Worm (Caenorhabditis elegans) whole organism, young adult: ENCODE results near the gene gpch-1.

ENCODE experiments used
- B0019.2 ChIP-seq: fragments of 200-800 bp; sonication (Bioruptor generic); conservative IDR thresholded peaks from 2 replicates; pipeline ENCODE4 v1.3.6; 2022; ENCODE audit warnings: missing genetic modification reagents, missing genetic modification characterization, missing compliant biosample characterization
- B0035.1 ChIP-seq: sonication (generic microtip); optimal IDR thresholded peaks from 2 replicates; lab custom pipeline; 2016; ENCODE audit warnings: missing genetic modification characterization, mild to moderate bottlenecking, missing compliant biosample characterization, missing genotype, missing genetic modification reagents
- B0261.1 ChIP-seq: sonication (generic microtip); optimal IDR thresholded peaks from 2 replicates; lab custom pipeline; 2016; ENCODE audit warnings: mild to moderate bottlenecking, missing genetic modification characterization, moderate library complexity, missing compliant biosample characterization
- C06A6.2 ChIP-seq: fragments of 200-800 bp; sonication (Bioruptor generic); conservative IDR thresholded peaks from 2 replicates; pipeline ENCODE4 v1.3.6; 2022; ENCODE audit warnings: missing genetic modification characterization, missing compliant biosample characterization
- D2030.7 ChIP-seq: fragments of 200-800 bp; sonication (Bioruptor generic); IDR thresholded peaks from 2 replicates; pipeline ENCODE4 v1.3.6; 2022; ENCODE audit warnings: missing genetic modification reagents, missing genetic modification characterization, missing compliant biosample characterization
- F33H1.4 ChIP-seq: fragments of 200-800 bp; sonication (Bioruptor generic); IDR thresholded peaks from 2 replicates; pipeline ENCODE4 v1.3.6; 2022; ENCODE audit warnings: missing genetic modification reagents, missing genetic modification characterization, missing compliant biosample characterization
- F39B2.1 ChIP-seq: fragments of 200-800 bp; sonication (Bioruptor generic); IDR thresholded peaks from 2 replicates; pipeline ENCODE4 v1.3.6; 2022; ENCODE audit warnings: missing genetic modification reagents, missing genetic modification characterization, missing compliant biosample characterization
- F55B11.4 ChIP-seq: sonication (generic microtip); optimal IDR thresholded peaks from 2 replicates; lab custom pipeline; 2016; ENCODE audit warnings: missing compliant biosample characterization, missing genetic modification characterization, borderline replicate concordance; ENCODE audit not compliant: insufficient read depth
- F57C9.4 ChIP-seq: sonication (generic microtip); optimal IDR thresholded peaks from 2 replicates; lab custom pipeline; 2017; ENCODE audit warnings: mild to moderate bottlenecking, missing genetic modification characterization, missing compliant biosample characterization
- Y53F4B.3 ChIP-seq: fragments of 200-800 bp; sonication (Bioruptor generic); IDR thresholded peaks from 2 replicates; pipeline ENCODE4 v1.3.6; 2022; ENCODE audit warnings: missing genetic modification reagents, missing genetic modification characterization, missing compliant biosample characterization
- ZK185.1 ChIP-seq: sonication (generic microtip); optimal IDR thresholded peaks from 2 replicates; lab custom pipeline; 2016; ENCODE audit warnings: mild to moderate bottlenecking, missing genetic modification characterization, missing compliant biosample characterization; ENCODE audit not compliant: poor library complexity, severe bottlenecking
- akir-1 ChIP-seq: fragments of 200-800 bp; sonication (Bioruptor generic); optimal IDR thresholded peaks from 2 replicates; lab custom pipeline; 2018; ENCODE audit warnings: mild to moderate bottlenecking, missing genetic modification characterization, moderate library complexity, missing compliant biosample characterization
- bed-1 ChIP-seq: fragments of 200-800 bp; sonication (Bioruptor generic); IDR thresholded peaks from 2 replicates; pipeline ENCODE4 v1.3.6; 2022; ENCODE audit warnings: missing genetic modification reagents, missing genetic modification characterization, missing compliant biosample characterization
- bed-2 ChIP-seq: fragments of 200-800 bp; sonication (Bioruptor generic); IDR thresholded peaks from 2 replicates; pipeline ENCODE4 v1.3.6; 2022; ENCODE audit warnings: missing genetic modification reagents, missing genetic modification characterization, missing compliant biosample characterization
- ceh-58 ChIP-seq: fragments of 200-800 bp; sonication (Bioruptor generic); IDR thresholded peaks from 2 replicates; pipeline ENCODE4 v1.3.6; 2022; ENCODE audit warnings: missing genetic modification characterization, missing compliant biosample characterization
- die-1 ChIP-seq: sonication (generic microtip); optimal IDR thresholded peaks from 2 replicates; lab custom pipeline; 2016; ENCODE audit warnings: missing genotype, mild to moderate bottlenecking, missing genetic modification characterization, missing compliant biosample characterization
- dox-1 ChIP-seq: fragments of 200-800 bp; sonication (Bioruptor generic); IDR thresholded peaks from 2 replicates; pipeline ENCODE4 v1.3.6; 2022; ENCODE audit warnings: missing genetic modification reagents, missing genetic modification characterization, missing compliant biosample characterization
- egl-44 ChIP-seq: fragments of 200-800 bp; sonication (Bioruptor generic); IDR thresholded peaks from 2 replicates; pipeline ENCODE4 v1.3.6; 2022; ENCODE audit warnings: missing genetic modification reagents, missing genetic modification characterization, missing compliant biosample characterization
- ekl-4 ChIP-seq: fragments of 200-800 bp; sonication (Bioruptor generic); IDR thresholded peaks from 2 replicates; pipeline ENCODE4 v1.3.6; 2022; ENCODE audit warnings: missing genetic modification reagents, missing genetic modification characterization, missing compliant biosample characterization
- him-1 ChIP-seq: sonication (generic microtip); optimal IDR thresholded peaks from 2 replicates; lab custom pipeline; 2016; ENCODE audit warnings: missing genotype, missing genetic modification reagents, missing genetic modification characterization, missing compliant biosample characterization
- hlh-12 ChIP-seq: sonication (generic microtip); optimal IDR thresholded peaks from 2 replicates; lab custom pipeline; 2016; ENCODE audit warnings: missing genetic modification characterization, missing compliant biosample characterization
- let-526 ChIP-seq: fragments of 200-800 bp; sonication (Bioruptor generic); IDR thresholded peaks from 2 replicates; pipeline ENCODE4 v1.3.6; 2022; ENCODE audit warnings: missing genetic modification reagents, missing genetic modification characterization, missing compliant biosample characterization
- let-607 ChIP-seq, 2 experiments: fragments of 200-800 bp in 1 of 2; sonication (Bioruptor generic) in 1 of 2; sonication (generic microtip) in 1 of 2; optimal IDR thresholded peaks; 2 replicates each; lab custom pipeline; 2016 to 2018; ENCODE audit warnings: mild to moderate bottlenecking in 2 of 2, missing compliant biosample characterization in 2 of 2, missing genetic modification characterization in 2 of 2, moderate library complexity in 2 of 2, missing genotype in 1 of 2
- lin-26 ChIP-seq: fragments of 200-800 bp; sonication (Bioruptor generic); IDR thresholded peaks from 2 replicates; pipeline ENCODE4 v1.3.6; 2022; ENCODE audit warnings: missing genetic modification reagents, missing genetic modification characterization, missing compliant biosample characterization
- lin-54 ChIP-seq: fragments of 200-800 bp; sonication (Bioruptor generic); optimal IDR thresholded peaks from 2 replicates; lab custom pipeline; 2018; ENCODE audit warnings: mild to moderate bottlenecking, missing genetic modification characterization, missing compliant biosample characterization
- lir-1 ChIP-seq: fragments of 200-800 bp; sonication (Bioruptor generic); conservative IDR thresholded peaks from 2 replicates; pipeline ENCODE4 v1.3.6; 2022; ENCODE audit warnings: missing genetic modification reagents, missing genetic modification characterization, missing compliant biosample characterization
- lsl-1 ChIP-seq: fragments of 200-800 bp; sonication (Bioruptor generic); optimal IDR thresholded peaks from 2 replicates; lab custom pipeline; 2018; ENCODE audit warnings: mild to moderate bottlenecking, missing genetic modification characterization, moderate library complexity, missing compliant biosample characterization
- madf-10 ChIP-seq: sonication (generic microtip); optimal IDR thresholded peaks from 2 replicates; lab custom pipeline; 2016; ENCODE audit warnings: mild to moderate bottlenecking, missing genetic modification characterization, missing compliant biosample characterization
- madf-6 ChIP-seq: fragments of 200-800 bp; sonication (Bioruptor generic); IDR thresholded peaks from 2 replicates; pipeline ENCODE4 v1.3.6; 2022; ENCODE audit warnings: missing genetic modification reagents, missing genetic modification characterization, missing compliant biosample characterization
- nfya-1 ChIP-seq: sonication (generic microtip); optimal IDR thresholded peaks from 2 replicates; lab custom pipeline; 2017; ENCODE audit warnings: antibody characterized with exemption, missing compliant biosample characterization, missing genetic modification characterization, borderline replicate concordance; ENCODE audit not compliant: insufficient read depth
- nhr-80 ChIP-seq: sonication (generic microtip); optimal IDR thresholded peaks from 2 replicates; lab custom pipeline; 2016; ENCODE audit warnings: missing genetic modification characterization, missing compliant biosample characterization
- nhr-90 ChIP-seq: sonication (generic microtip); optimal IDR thresholded peaks from 2 replicates; lab custom pipeline; 2016; ENCODE audit warnings: missing genotype, mild to moderate bottlenecking, missing genetic modification characterization, missing compliant biosample characterization
- repo-1 ChIP-seq: sonication (generic microtip); optimal IDR thresholded peaks from 2 replicates; lab custom pipeline; 2017; ENCODE audit warnings: mild to moderate bottlenecking, missing genetic modification characterization, missing compliant biosample characterization
- sdz-38 ChIP-seq: sonication (generic microtip); optimal IDR thresholded peaks from 2 replicates; lab custom pipeline; 2016; ENCODE audit warnings: missing genotype, missing genetic modification characterization, missing compliant biosample characterization
- tlf-1 ChIP-seq: fragments of 200-800 bp; sonication (Bioruptor generic); optimal IDR thresholded peaks from 2 replicates; lab custom pipeline; 2018; ENCODE audit warnings: mild to moderate bottlenecking, missing genetic modification characterization, missing compliant biosample characterization
- unc-130 ChIP-seq: sonication (generic microtip); optimal IDR thresholded peaks from 2 replicates; lab custom pipeline; 2016; ENCODE audit warnings: missing genetic modification reagents, missing genetic modification characterization, missing compliant biosample characterization
- xnd-1 ChIP-seq: sonication (generic microtip); optimal IDR thresholded peaks from 2 replicates; lab custom pipeline; 2016; ENCODE audit warnings: missing genotype, missing genetic modification reagents, missing genetic modification characterization, missing compliant biosample characterization
- zim-3 ChIP-seq: sonication (generic microtip); optimal IDR thresholded peaks from 2 replicates; lab custom pipeline; 2017; ENCODE audit warnings: mild to moderate bottlenecking, missing genetic modification characterization, moderate library complexity, missing compliant biosample characterization
- ztf-18 ChIP-seq: sonication (generic microtip); optimal IDR thresholded peaks from 2 replicates; lab custom pipeline; 2016; ENCODE audit warnings: missing genotype, mild to moderate bottlenecking, missing genetic modification characterization, missing compliant biosample characterization
- ztf-22 ChIP-seq: fragments of 200-800 bp; sonication (Bioruptor generic); optimal IDR thresholded peaks from 2 replicates; lab custom pipeline; 2018; ENCODE audit warnings: mild to moderate bottlenecking, missing genetic modification characterization, moderate library complexity, missing compliant biosample characterization
- ztf-25 ChIP-seq: fragments of 200-800 bp; sonication (Bioruptor generic); IDR thresholded peaks from 2 replicates; pipeline ENCODE4 v1.3.6; 2022; ENCODE audit warnings: missing genetic modification reagents, missing genetic modification characterization, missing compliant biosample characterization
- ztf-28 ChIP-seq: fragments of 200-800 bp; sonication (Bioruptor generic); IDR thresholded peaks from 2 replicates; pipeline ENCODE4 v1.3.6; 2022; ENCODE audit warnings: missing genetic modification reagents, missing genetic modification characterization, missing compliant biosample characterization
- ztf-3 ChIP-seq: fragments of 200-800 bp; sonication (Bioruptor generic); optimal IDR thresholded peaks from 2 replicates; lab custom pipeline; 2018; ENCODE audit warnings: mild to moderate bottlenecking, missing genetic modification characterization, missing compliant biosample characterization
- ztf-6 ChIP-seq: fragments of 200-800 bp; sonication (Bioruptor generic); IDR thresholded peaks from 2 replicates; pipeline ENCODE4 v1.3.6; 2022; ENCODE audit warnings: missing genetic modification reagents, missing genetic modification characterization, missing compliant biosample characterization

Gene gpch-1

ce11 chrIII:4408251-4408650 lies at the start of gene gpch-1:
gpch-1 (plus strand) TSS chrIII:4408551.
- TF ChIP-seq zim-3 (tag; lab: Kevin White, UChicago) (no peak), repo-1 (tag; lab: Kevin White, UChicago) (no peak), nhr-80 (no peak), akir-1 (GFP tag; lab: Kevin White, UChicago) (no peak), nfya-1 (tag; lab: Kevin White, UChicago) (no peak), ekl-4 (GFP tag; lab: Robert Waterston, UW) (no peak), bed-2 (no peak), let-607 (tag; optimal IDR thresholded peaks at IDR 0.05; lab: Kevin White, UChicago) (no peak), nhr-90 (tag; lab: Kevin White, UChicago) (no peak), lir-1 (no peak), F57C9.4 (no peak), F33H1.4 (no peak)

DNA sequence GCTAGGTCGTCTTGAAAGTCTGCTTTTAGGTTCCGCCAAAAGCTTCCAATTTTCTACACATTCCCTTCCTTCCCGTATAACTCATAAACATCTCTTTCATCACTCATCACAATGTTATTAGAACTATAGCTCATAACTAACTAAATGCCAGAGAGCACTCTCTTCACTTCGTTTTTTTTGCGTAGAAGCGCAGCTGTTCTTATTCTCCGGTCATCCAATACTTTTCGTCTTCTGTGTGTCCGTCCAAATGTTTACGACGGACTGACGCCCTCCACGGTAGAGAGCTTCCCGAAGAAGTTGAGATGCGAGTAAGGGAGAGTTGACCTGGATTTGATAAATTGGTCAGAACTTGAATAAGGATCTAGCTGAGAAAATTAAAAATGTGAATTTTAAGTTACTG lies 49.1 kb upstream of the gpch-1 start:
- TF ChIP-seq ztf-3 (GFP tag; lab: Kevin White, UChicago) (no peak), lin-54 (no peak), B0035.1 (no peak), ztf-25 (GFP tag; lab: Robert Waterston, UW) (no peak), egl-44 (no peak), lin-26 (no peak), let-526 (no peak)

- TF ChIP-seq ztf-28 (no peak), tlf-1 (GFP tag; lab: Kevin White, UChicago) (no peak), madf-10 (no peak), zim-3 (tag; lab: Kevin White, UChicago) (no peak), hlh-12 (tag; lab: Kevin White, UChicago) (no peak), nhr-90 (tag; lab: Kevin White, UChicago) (no peak), sdz-38 (no peak), F55B11.4 (tag; lab: Kevin White, UChicago) (no peak), B0261.1 (tag; lab: Kevin White, UChicago) (no peak), ztf-22 (GFP tag; lab: Kevin White, UChicago) (no peak), D2030.7 (GFP tag; lab: Robert Waterston, UW) (no peak), Y53F4B.3 (GFP tag; lab: Robert Waterston, UW) (no peak), ztf-18 (tag; lab: Kevin White, UChicago) (no peak), ceh-58 (GFP tag; lab: Robert Waterston, UW) (no peak), xnd-1 (tag; lab: Kevin White, UChicago) (no peak)
Measured at ce11 chrIII:4359900-4360299, 48.5 kb upstream of the gpch-1 start.

DNA sequence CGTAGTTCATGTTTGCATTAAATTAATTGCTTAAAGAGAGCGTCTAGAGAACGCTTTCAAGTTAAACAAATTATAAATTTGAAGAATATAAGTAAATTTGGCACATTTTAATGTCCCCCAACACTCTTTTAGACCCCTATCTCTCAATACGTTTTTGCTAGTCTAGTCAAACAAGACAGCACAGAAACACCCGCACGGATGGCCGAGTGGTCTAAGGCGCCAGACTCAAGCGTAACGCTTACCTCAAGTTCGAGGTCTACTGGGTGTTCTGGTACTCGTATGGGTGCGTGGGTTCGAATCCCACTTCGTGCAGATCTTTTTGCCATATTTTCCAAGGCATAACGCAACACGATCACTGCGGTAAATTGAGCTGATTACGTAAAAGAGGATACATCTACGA lies 46.0 kb upstream of the gpch-1 start:
- TF ChIP-seq bed-1 = no peak
- TF ChIP-seq ztf-6 (GFP tag; lab: Robert Waterston, UW) = 0 out of 2 replicates have a peak, but pooled peaks have one; percentile 29
- 0 out of 2 replicates have a peak, but pooled peaks have one; percentile 18 for TF ChIP-seq madf-6 (GFP tag; lab: Robert Waterston, UW)
- TF ChIP-seq B0019.2 (GFP tag; lab: Robert Waterston, UW) = no peak
- TF ChIP-seq him-1 = peak; percentile 73
- peak; percentile 54 for TF ChIP-seq nhr-90 (tag; lab: Kevin White, UChicago)
- peak; percentile 50; the same call in 1 of the 2 replicates for TF ChIP-seq dox-1
- TF ChIP-seq lsl-1 = peak; percentile 52
- peak; percentile 78 for TF ChIP-seq lin-26
- peak; percentile 8 for TF ChIP-seq unc-130 (GFP tag; lab: Kevin White, UChicago)
- TF ChIP-seq C06A6.2 (GFP tag; lab: Robert Waterston, UW) = no peak
- TF ChIP-seq nhr-80 = peak; percentile 4
- peak; percentile 46 for TF ChIP-seq die-1 (tag; lab: Kevin White, UChicago)
- TF ChIP-seq D2030.7 (GFP tag; lab: Robert Waterston, UW) = peak; percentile 62
- TF ChIP-seq B0261.1 (tag; lab: Kevin White, UChicago) = peak; percentile 67
- TF ChIP-seq F39B2.1 (GFP tag; lab: Robert Waterston, UW) = no peak
- TF ChIP-seq ztf-18 (tag; lab: Kevin White, UChicago) = peak; percentile 22
- TF ChIP-seq akir-1 (GFP tag; lab: Kevin White, UChicago) = no peak
- TF ChIP-seq F33H1.4 = peak; percentile 24; the same call in 1 of the 2 replicates
- TF ChIP-seq ZK185.1 (tag; lab: Kevin White, UChicago) = no peak
